Worm (Caenorhabditis elegans) whole organism, mixed stage, embryonic: ENCODE data around the gene srw-85.

ENCODE experiments used
- ces-1 ChIP-seq: fragments of 150-350 bp; optimal IDR thresholded peaks from 2 replicates; lab custom pipeline; 2014; ENCODE audit warnings: missing biosample characterization, missing genetic modification reagents, missing genetic modification characterization
- flh-1 ChIP-seq: fragments of 200-800 bp; sonication (Bioruptor generic); optimal IDR thresholded peaks from 2 replicates; lab custom pipeline; 2018; ENCODE audit warnings: mild to moderate bottlenecking, missing genetic modification characterization, moderate library complexity, missing compliant biosample characterization
- lin-32 ChIP-seq: fragments of 200-800 bp; sonication (Bioruptor generic); optimal IDR thresholded peaks from 2 replicates; lab custom pipeline; 2018; ENCODE audit warnings: mild to moderate bottlenecking, missing genetic modification characterization, missing compliant biosample characterization
- lsy-2 ChIP-seq: fragments of 150-350 bp; optimal IDR thresholded peaks from 2 replicates; lab custom pipeline; 2014; ENCODE audit warnings: missing biosample characterization, missing genetic modification characterization
- sem-2 ChIP-seq: fragments of 200-800 bp; sonication (Bioruptor generic); optimal IDR thresholded peaks from 2 replicates; lab custom pipeline; 2018; ENCODE audit warnings: mild to moderate bottlenecking, missing genetic modification characterization, missing compliant biosample characterization
- unc-120 ChIP-seq: sonication (generic microtip); optimal IDR thresholded peaks from 2 replicates; lab custom pipeline; 2017; ENCODE audit warnings: missing genetic modification characterization, missing compliant biosample characterization; ENCODE audit not compliant: poor library complexity, severe bottlenecking
- unc-39 ChIP-seq: fragments of 150-350 bp; optimal IDR thresholded peaks from 2 replicates; lab custom pipeline; 2014; ENCODE audit warnings: missing biosample characterization, missing genetic modification characterization

- TF ChIP-seq unc-39 (tag; lab: Kevin White, UChicago) = no peak
- TF ChIP-seq lsy-2 (tag; lab: Kevin White, UChicago) = no peak
- TF ChIP-seq flh-1 (GFP tag; lab: Kevin White, UChicago) = no peak
- TF ChIP-seq ces-1 (GFP tag; lab: Kevin White, UChicago) = no peak
- no peak for TF ChIP-seq unc-120 (tag; lab: Kevin White, UChicago)
- no peak for TF ChIP-seq lin-32 (GFP tag; lab: Kevin White, UChicago)
- TF ChIP-seq sem-2 (GFP tag; lab: Kevin White, UChicago) = no peak
Measured at ce11 chrV:19467574-19467973, 36.6 kb upstream of the srw-85 start, which contains the start of gene Y43F8B.23.
